Worm (Caenorhabditis elegans) whole organism, L2 larva: ENCODE results near the gene toca-1.

ENCODE experiments used
- C34F6.9 ChIP-seq: fragments of 150-350 bp; optimal IDR thresholded peaks from 2 replicates; lab custom pipeline; 2014; ENCODE audit warnings: missing biosample characterization, missing genetic modification characterization
- F13H6.1 ChIP-seq: sonication (generic microtip); optimal IDR thresholded peaks from 2 replicates; lab custom pipeline; 2016; ENCODE audit warnings: missing genetic modification characterization, missing compliant biosample characterization
- R02D3.7 ChIP-seq: fragments of 150-350 bp; optimal IDR thresholded peaks from 2 replicates; lab custom pipeline; 2014; ENCODE audit warnings: missing biosample characterization, missing genetic modification characterization
- Y55F3AM.14 ChIP-seq: fragments of 200-800 bp; sonication (Bioruptor generic); optimal IDR thresholded peaks from 2 replicates; lab custom pipeline; 2018; ENCODE audit warnings: mild to moderate bottlenecking, missing genetic modification characterization, missing compliant biosample characterization
- ZK546.5 ChIP-seq: sonication (generic microtip); optimal IDR thresholded peaks from 2 replicates; lab custom pipeline; 2017; ENCODE audit warnings: missing biosample characterization, missing genetic modification characterization
- aly-2 ChIP-seq: fragments of 150-350 bp; optimal IDR thresholded peaks from 2 replicates; lab custom pipeline; 2014; ENCODE audit warnings: missing biosample characterization, missing genetic modification characterization
- ama-1 ChIP-seq: fragments of 150-350 bp; optimal IDR thresholded peaks from 2 replicates; lab custom pipeline; 2018; ENCODE audit warnings: inconsistent platforms
- ceh-16 ChIP-seq: fragments of 150-350 bp; optimal IDR thresholded peaks from 2 replicates; lab custom pipeline; 2014; ENCODE audit warnings: missing biosample characterization, missing genetic modification characterization
- ceh-82 ChIP-seq: fragments of 150-350 bp; optimal IDR thresholded peaks from 2 replicates; lab custom pipeline; 2014; ENCODE audit warnings: missing biosample characterization, missing genetic modification characterization
- crh-2 ChIP-seq: sonication (generic microtip); optimal IDR thresholded peaks from 2 replicates; lab custom pipeline; 2017; ENCODE audit warnings: missing biosample characterization, missing genetic modification characterization
- dmd-4 ChIP-seq: sonication (generic microtip); optimal IDR thresholded peaks from 2 replicates; lab custom pipeline; 2017; ENCODE audit warnings: missing biosample characterization, missing genetic modification characterization
- egl-27 ChIP-seq: sonication (generic microtip); optimal IDR thresholded peaks from 3 replicates; lab custom pipeline; 2017; ENCODE audit warnings: missing biosample characterization, missing genetic modification reagents, missing genetic modification characterization
- elt-1 ChIP-seq: fragments of 150-350 bp; optimal IDR thresholded peaks from 2 replicates; lab custom pipeline; 2014; ENCODE audit warnings: missing biosample characterization, missing genetic modification characterization
- fos-1 ChIP-seq: fragments of 150-350 bp; optimal IDR thresholded peaks from 2 replicates; lab custom pipeline; 2014; ENCODE audit warnings: missing biosample characterization, missing genetic modification characterization
- gmeb-1 ChIP-seq: fragments of 150-350 bp; optimal IDR thresholded peaks from 2 replicates; lab custom pipeline; 2014; ENCODE audit warnings: missing biosample characterization, missing genetic modification characterization
- lin-11 ChIP-seq: fragments of 150-350 bp; sonication (generic microtip); optimal IDR thresholded peaks from 2 replicates; lab custom pipeline; 2014; ENCODE audit warnings: missing biosample characterization, missing genetic modification characterization, inconsistent platforms, mixed read lengths
- lin-13 ChIP-seq: fragments of 150-350 bp; optimal IDR thresholded peaks from 2 replicates; lab custom pipeline; 2014; ENCODE audit warnings: missing biosample characterization, missing genetic modification reagents, missing genetic modification characterization
- lin-39 ChIP-seq: fragments of 150-350 bp; optimal IDR thresholded peaks from 2 replicates; lab custom pipeline; 2014; ENCODE audit warnings: missing biosample characterization, missing genetic modification reagents, missing genetic modification characterization
- lsy-2 ChIP-seq, 2 experiments: fragments of 150-350 bp in 1 of 2; sonication (generic microtip) in 1 of 2; optimal IDR thresholded peaks; 2 replicates each; lab custom pipeline; 2014 to 2017; ENCODE audit warnings: missing biosample characterization in 2 of 2, missing genetic modification characterization in 2 of 2
- mab-5 ChIP-seq: fragments of 150-350 bp; optimal IDR thresholded peaks from 2 replicates; lab custom pipeline; 2014; ENCODE audit warnings: missing biosample characterization, missing genetic modification characterization
- mbf-1 ChIP-seq: sonication (generic microtip); optimal IDR thresholded peaks from 2 replicates; lab custom pipeline; 2017; ENCODE audit warnings: missing biosample characterization, missing genetic modification characterization
- nhr-10 ChIP-seq: sonication (generic microtip); optimal IDR thresholded peaks from 2 replicates; lab custom pipeline; 2017; ENCODE audit warnings: missing biosample characterization, missing genetic modification characterization
- nhr-11 ChIP-seq: fragments of 150-350 bp; optimal IDR thresholded peaks from 2 replicates; lab custom pipeline; 2014; ENCODE audit warnings: missing biosample characterization, missing genetic modification characterization
- nhr-12 ChIP-seq: fragments of 150-350 bp; optimal IDR thresholded peaks from 2 replicates; lab custom pipeline; 2014; ENCODE audit warnings: missing biosample characterization, missing genetic modification characterization
- nhr-129 ChIP-seq: fragments of 150-350 bp; optimal IDR thresholded peaks from 2 replicates; lab custom pipeline; 2014; ENCODE audit warnings: missing biosample characterization, missing genetic modification characterization
- nhr-21 ChIP-seq: fragments of 150-350 bp; optimal IDR thresholded peaks from 2 replicates; lab custom pipeline; 2014; ENCODE audit warnings: missing biosample characterization, missing genetic modification characterization
- nhr-23 ChIP-seq: fragments of 150-350 bp; optimal IDR thresholded peaks from 2 replicates; lab custom pipeline; 2014; ENCODE audit warnings: missing biosample characterization, missing genetic modification reagents, missing genetic modification characterization
- nhr-237 ChIP-seq: fragments of 150-350 bp; optimal IDR thresholded peaks from 2 replicates; lab custom pipeline; 2014; ENCODE audit warnings: missing biosample characterization, missing genetic modification characterization
- nhr-25 ChIP-seq: fragments of 150-350 bp; sonication (generic microtip); optimal IDR thresholded peaks from 3 replicates; lab custom pipeline; 2014; ENCODE audit warnings: missing biosample characterization, missing genetic modification characterization
- nhr-6 ChIP-seq: fragments of 150-350 bp; optimal IDR thresholded peaks from 2 replicates; lab custom pipeline; 2014; ENCODE audit warnings: missing biosample characterization, missing genetic modification characterization
- nhr-77 ChIP-seq: fragments of 150-350 bp; optimal IDR thresholded peaks from 2 replicates; lab custom pipeline; 2014; ENCODE audit warnings: missing biosample characterization, missing genetic modification characterization
- peb-1 ChIP-seq: fragments of 150-350 bp; optimal IDR thresholded peaks from 2 replicates; lab custom pipeline; 2014; ENCODE audit warnings: missing biosample characterization, missing genetic modification characterization
- sem-4 ChIP-seq: fragments of 150-350 bp; optimal IDR thresholded peaks from 2 replicates; lab custom pipeline; 2014; ENCODE audit warnings: missing biosample characterization, missing genetic modification reagents, missing genetic modification characterization
- skn-1 ChIP-seq: sonication (generic microtip); optimal IDR thresholded peaks from 2 replicates; lab custom pipeline; 2017; ENCODE audit warnings: missing biosample characterization, missing genetic modification characterization
- sma-3 ChIP-seq: sonication (generic microtip); optimal IDR thresholded peaks from 2 replicates; lab custom pipeline; 2016; ENCODE audit warnings: missing genetic modification reagents, missing genetic modification characterization, missing compliant biosample characterization
- sma-9 ChIP-seq, 2 experiments: fragments of 150-350 bp in 1 of 2; sonication (generic microtip) in 1 of 2; optimal IDR thresholded peaks; 2 replicates each; lab custom pipeline; 2014 to 2016; ENCODE audit warnings: missing genetic modification characterization in 2 of 2, mild to moderate bottlenecking in 1 of 2, missing biosample characterization in 1 of 2, missing compliant biosample characterization in 1 of 2, missing genetic modification reagents in 1 of 2, moderate library complexity in 1 of 2
- snpc-4 ChIP-seq: fragments of 150-350 bp; optimal IDR thresholded peaks from 2 replicates; lab custom pipeline; 2014; ENCODE audit warnings: missing biosample characterization, missing genetic modification characterization
- unc-39 ChIP-seq: fragments of 150-350 bp; optimal IDR thresholded peaks from 2 replicates; lab custom pipeline; 2014; ENCODE audit warnings: missing biosample characterization, missing genetic modification characterization
- unc-55 ChIP-seq: fragments of 150-350 bp; sonication (generic microtip); optimal IDR thresholded peaks from 3 replicates; lab custom pipeline; 2014; ENCODE audit warnings: missing biosample characterization, missing genetic modification reagents, missing genetic modification characterization
- unc-62 ChIP-seq: fragments of 150-350 bp; optimal IDR thresholded peaks from 2 replicates; lab custom pipeline; 2014; ENCODE audit warnings: missing biosample characterization, missing genetic modification reagents, missing genetic modification characterization
- ztf-1 ChIP-seq: fragments of 200-800 bp; sonication (Bioruptor generic); conservative IDR thresholded peaks from 2 replicates; pipeline ENCODE4 v1.3.6; 2022; ENCODE audit warnings: missing genetic modification characterization, missing compliant biosample characterization
- ztf-11 ChIP-seq: sonication (generic microtip); optimal IDR thresholded peaks from 2 replicates; lab custom pipeline; 2017; ENCODE audit warnings: missing biosample characterization, missing genetic modification characterization
- ztf-4 ChIP-seq: fragments of 150-350 bp; optimal IDR thresholded peaks from 2 replicates; lab custom pipeline; 2014; ENCODE audit warnings: missing biosample characterization, missing genetic modification characterization

The toca-1 gene

DNA sequence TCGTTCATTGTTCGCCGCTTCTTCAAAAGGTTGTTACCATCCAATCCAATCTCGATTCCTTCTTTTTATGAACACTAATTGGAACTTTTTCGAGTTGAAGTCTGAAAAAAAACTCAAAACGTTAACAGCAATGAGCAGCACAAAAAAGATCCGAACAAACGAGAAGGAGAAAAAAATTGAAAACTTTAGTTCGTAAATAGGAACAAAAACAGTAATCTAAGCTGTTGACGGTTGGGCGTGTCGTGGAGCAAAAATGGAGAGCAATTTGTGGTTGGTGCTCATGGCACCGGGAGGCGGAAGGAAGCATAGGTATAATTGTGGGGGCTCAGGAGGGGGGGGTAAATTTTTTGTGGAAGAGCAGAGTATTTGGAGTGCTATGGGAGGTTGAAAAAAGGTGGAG lies at the start of gene toca-1:
toca-1 (minus strand) TSS at position 101 of the 400 bp plus-strand sequence.
- TF ChIP-seq crh-2 (tag; lab: Kevin White, UChicago) (no peak), mbf-1 (tag; lab: Kevin White, UChicago) (no peak), unc-39 (tag; lab: Kevin White, UChicago) (no peak), sem-4 (tag; lab: Kevin White, UChicago) (no peak), ztf-11 (tag; lab: Kevin White, UChicago) (no peak), lsy-2 (tag; optimal IDR thresholded peaks at IDR 0.05; lab: Kevin White, UChicago) (no peak), R02D3.7 (tag; lab: Kevin White, UChicago) (no peak), unc-55 (GFP tag; lab: Kevin White, UChicago) (no peak), peb-1 (tag; lab: Kevin White, UChicago) (no peak), nhr-237 (tag; lab: Kevin White, UChicago) (no peak), Y55F3AM.14 (no peak), nhr-21 (no peak), mab-5 (no peak), sma-9 (GFP tag; optimal IDR thresholded peaks at IDR 0.05; lab: Kevin White, UChicago) (no peak), sma-9 (tag; optimal IDR thresholded peaks at IDR 0.05; lab: Kevin White, UChicago) (no peak), ZK546.5 (no peak), ama-1 (lab: Kevin White, UChicago) (no peak), nhr-12 (tag; lab: Kevin White, UChicago) (no peak), nhr-6 (tag; lab: Kevin White, UChicago) (no peak), nhr-129 (no peak), ceh-82 (tag; lab: Kevin White, UChicago) (no peak)

DNA sequence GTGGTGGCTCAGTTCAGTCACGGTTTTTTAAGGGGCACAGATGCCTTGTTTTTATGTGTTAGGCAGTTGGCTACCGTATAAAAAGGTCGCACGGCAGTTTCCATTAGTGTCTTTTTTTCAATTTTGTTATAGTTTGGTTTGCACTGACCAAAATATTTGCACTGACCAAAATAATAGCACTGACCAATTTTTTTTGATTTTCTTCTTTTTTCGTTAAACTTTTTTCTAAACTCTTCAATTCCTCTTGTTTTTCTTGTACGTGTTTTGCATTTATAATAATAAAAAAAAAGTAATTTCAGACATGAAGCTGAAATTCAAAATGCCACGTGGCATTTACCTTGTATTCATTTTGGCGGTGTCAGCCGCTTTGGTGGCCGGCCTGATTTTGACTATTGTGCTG lies 47.1 kb upstream of the toca-1 start, which contains the start of gene H02F09.3:
H02F09.3 (plus strand) TSS at position 301 of the 400 bp plus-strand sequence.
- TF ChIP-seq nhr-77 (tag; lab: Kevin White, UChicago) = no peak
- TF ChIP-seq dmd-4 (tag; lab: Kevin White, UChicago) = no peak
- no peak for TF ChIP-seq unc-62 (GFP tag; lab: Kevin White, UChicago)
- TF ChIP-seq aly-2 (tag; lab: Kevin White, UChicago) = no peak
- no peak for TF ChIP-seq nhr-237 (tag; lab: Kevin White, UChicago)
- no peak for TF ChIP-seq peb-1 (tag; lab: Kevin White, UChicago)
- no peak for TF ChIP-seq ztf-4 (tag; lab: Kevin White, UChicago)
- no peak for TF ChIP-seq skn-1
- TF ChIP-seq unc-39 (tag; lab: Kevin White, UChicago) = no peak
- TF ChIP-seq C34F6.9 (tag; lab: Kevin White, UChicago) = no peak
- TF ChIP-seq nhr-25 (tag; lab: Kevin White, UChicago) = no peak

DNA sequence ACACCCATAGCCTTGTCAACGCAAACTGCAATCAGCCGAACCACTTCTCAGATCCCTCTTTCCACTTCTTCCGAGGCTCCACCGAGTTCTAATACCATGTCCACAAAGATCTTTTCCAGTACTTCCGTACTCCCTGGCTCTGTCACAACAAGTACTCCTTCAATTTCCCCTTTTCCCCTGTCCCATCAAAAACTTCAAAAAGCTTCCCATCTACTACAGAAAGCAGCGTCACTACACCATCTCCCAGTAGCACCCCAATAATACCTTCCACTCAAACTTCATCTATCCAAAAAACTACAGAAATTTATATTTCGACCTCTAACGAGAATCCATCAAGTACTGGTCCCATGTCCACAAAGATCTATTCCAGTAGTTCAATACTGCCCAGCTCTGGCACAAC lies 35.6 kb upstream of the toca-1 start:
- TF ChIP-seq ztf-1 = no peak
- TF ChIP-seq nhr-237 (tag; lab: Kevin White, UChicago) = no peak
- TF ChIP-seq gmeb-1 (tag; lab: Kevin White, UChicago) = no peak
- TF ChIP-seq egl-27 (tag; lab: Kevin White, UChicago) = no peak
- TF ChIP-seq ceh-16 (tag; lab: Kevin White, UChicago) = no peak
- TF ChIP-seq peb-1 (tag; lab: Kevin White, UChicago) = no peak
- TF ChIP-seq lsy-2 (tag; optimal IDR thresholded peaks at IDR 0.05; lab: Kevin White, UChicago) = no peak
- no peak for TF ChIP-seq unc-39 (tag; lab: Kevin White, UChicago)
- TF ChIP-seq lin-11 (tag; lab: Kevin White, UChicago) = no peak
- TF ChIP-seq ztf-11 (tag; lab: Kevin White, UChicago) = no peak
- no peak for TF ChIP-seq unc-62 (GFP tag; lab: Kevin White, UChicago)
- no peak for TF ChIP-seq nhr-23
- TF ChIP-seq C34F6.9 (tag; lab: Kevin White, UChicago) = no peak
- TF ChIP-seq nhr-12 (tag; lab: Kevin White, UChicago) = no peak
- TF ChIP-seq nhr-11 (tag; lab: Kevin White, UChicago) = no peak
- TF ChIP-seq lin-13 (GFP tag; lab: Kevin White, UChicago) = no peak
- TF ChIP-seq nhr-77 (tag; lab: Kevin White, UChicago) = no peak
- no peak for TF ChIP-seq fos-1 (tag; lab: Kevin White, UChicago)
- no peak for TF ChIP-seq nhr-25 (tag; lab: Kevin White, UChicago)

DNA sequence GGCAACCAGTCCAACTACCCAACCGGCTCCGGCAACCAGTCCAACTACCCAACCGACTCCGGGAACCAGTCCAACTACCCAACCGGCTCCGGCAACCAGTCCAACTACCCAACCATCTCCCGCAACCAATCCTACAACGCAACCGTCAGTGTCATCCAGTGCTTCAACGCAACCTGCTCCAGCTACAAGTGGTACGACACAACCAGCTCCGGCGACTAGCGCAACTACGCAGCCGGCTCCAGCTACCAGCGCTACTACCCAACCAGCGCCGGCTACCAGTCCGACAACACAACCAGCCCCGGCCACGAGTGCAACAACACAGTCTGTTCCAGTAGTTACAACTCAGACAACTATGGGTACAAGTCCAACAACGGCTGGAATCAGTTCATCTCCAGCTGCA lies 27.8 kb upstream of the toca-1 start:
- TF ChIP-seq nhr-129 = no peak
- TF ChIP-seq ztf-4 (tag; lab: Kevin White, UChicago) = no peak
- TF ChIP-seq lin-11 (tag; lab: Kevin White, UChicago) = no peak
- no peak for TF ChIP-seq sma-3 (GFP tag; lab: Kevin White, UChicago)
- TF ChIP-seq snpc-4 = no peak
- no peak for TF ChIP-seq F13H6.1 (tag; lab: Kevin White, UChicago)
- TF ChIP-seq skn-1 = no peak
- TF ChIP-seq nhr-6 (tag; lab: Kevin White, UChicago) = no peak
- no peak for TF ChIP-seq lsy-2 (tag; optimal IDR thresholded peaks at IDR 0.05; lab: Kevin White, UChicago)
- TF ChIP-seq nhr-10 (tag; lab: Kevin White, UChicago) = no peak
- no peak for TF ChIP-seq R02D3.7 (tag; lab: Kevin White, UChicago)
- no peak for TF ChIP-seq lin-39
- TF ChIP-seq ama-1 (lab: Kevin White, UChicago) = no peak
- no peak for TF ChIP-seq elt-1 (tag; lab: Kevin White, UChicago)
